Worm (Caenorhabditis elegans) whole organism, late embryonic: ENCODE results near the gene W05H7.1.

Experiments
- pha-4 ChIP-seq: fragments of 150-350 bp; optimal IDR thresholded peaks from 2 replicates; lab custom pipeline; 2018; ENCODE audit warnings: missing biosample characterization, missing genetic modification reagents, missing genetic modification characterization
- sdc-2 ChIP-seq: sonication (generic microtip); optimal IDR thresholded peaks from 2 replicates; lab custom pipeline; 2016; ENCODE audit warnings: missing genotype, missing genetic modification characterization, missing compliant biosample characterization

DNA sequence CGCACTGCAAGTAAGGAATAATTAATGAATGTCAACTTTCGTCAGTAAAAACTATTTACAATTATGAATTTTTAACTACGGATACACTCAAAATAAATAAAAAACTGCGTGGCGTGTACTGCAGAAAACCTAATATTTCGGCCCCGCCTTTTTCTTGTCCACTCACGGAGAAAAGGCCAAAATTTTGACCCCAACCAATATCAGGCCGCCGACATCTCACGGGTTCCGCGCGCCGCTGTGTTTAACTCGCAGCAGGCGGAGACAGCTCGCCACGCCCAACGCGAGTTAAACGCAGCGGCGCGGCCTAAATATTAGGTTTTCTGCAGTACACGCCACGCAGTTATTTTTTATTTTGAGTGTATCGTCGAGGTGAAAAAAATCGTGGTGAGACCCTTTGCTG lies 20.7 kb downstream of the W05H7.1 start:
- TF ChIP-seq sdc-2 (no peak), pha-4 (tag; lab: Kevin White, UChicago) (no peak)
